Worm (Caenorhabditis elegans): Measurements from ENCODE around the gene K06G5.3.

ce11 chrX:14175740-14176139 lies 47.3 kb downstream of the K06G5.3 start, which contains the start of gene C37E2.2:
- TF ChIP-seq elt-1 (tag; optimal IDR thresholded peaks at IDR 0.05) = no peak
- no peak for TF ChIP-seq ztf-4 (tag; optimal IDR thresholded peaks at IDR 0.05)
- TF ChIP-seq zag-1 (tag; optimal IDR thresholded peaks at IDR 0.05) = no peak
- TF ChIP-seq lin-11 (tag; optimal IDR thresholded peaks at IDR 0.05) = no peak
- TF ChIP-seq ceh-82 (tag; optimal IDR thresholded peaks at IDR 0.05) = no peak
- no peak for TF ChIP-seq lin-39 (tag; optimal IDR thresholded peaks at IDR 0.05)

Measured in whole organism, L2 larva.